Fruit fly (Drosophila melanogaster) whole organism, embryonic: ENCODE data around the gene CG13239.

Experiments used
- Ada2b ChIP-seq: fragments of 200-800 bp; sonication (Bioruptor generic); IDR thresholded peaks from 2 replicates; pipeline ENCODE4 v1.3.6; 2022; ENCODE audit warnings: missing biosample characterization, missing genetic modification characterization
- B-H2 ChIP-seq: fragments of 200-800 bp; sonication (Bioruptor generic); optimal IDR thresholded peaks from 2 replicates; lab custom pipeline; 2018; ENCODE audit warnings: missing biosample characterization, mild to moderate bottlenecking, missing genetic modification characterization
- BEAF-32 ChIP-seq: fragments of 200-800 bp; sonication (Bioruptor generic); optimal IDR thresholded peaks from 3 replicates; lab custom pipeline; 2017; ENCODE audit warnings: missing biosample characterization, missing genetic modification characterization, mild to moderate bottlenecking, moderate library complexity, missing genetic modification reagents
- CG10209 ChIP-seq: fragments of 200-800 bp; sonication (Bioruptor generic); optimal IDR thresholded peaks from 3 replicates; lab custom pipeline; 2017; ENCODE audit warnings: missing biosample characterization, mild to moderate bottlenecking, missing genetic modification characterization, missing genetic modification reagents
- CG10462 ChIP-seq: fragments of 200-800 bp; sonication (Bioruptor generic); optimal IDR thresholded peaks from 2 replicates; lab custom pipeline; 2016; ENCODE audit warnings: missing biosample characterization, missing genetic modification characterization
- CG11085 ChIP-seq: fragments of 200-800 bp; sonication (Bioruptor generic); IDR thresholded peaks from 2 replicates; pipeline ENCODE4 v1.3.6; 2022; ENCODE audit warnings: missing biosample characterization, missing genetic modification characterization
- CG12104 ChIP-seq: fragments of 200-800 bp; sonication (Bioruptor generic); optimal IDR thresholded peaks from 3 replicates; lab custom pipeline; 2016; ENCODE audit warnings: missing biosample characterization, missing genetic modification characterization
- CG13424 ChIP-seq: fragments of 200-800 bp; sonication (Bioruptor generic); optimal IDR thresholded peaks from 2 replicates; lab custom pipeline; 2019; ENCODE audit warnings: missing biosample characterization, mild to moderate bottlenecking, missing genetic modification characterization, moderate library complexity
- CG13894 ChIP-seq: fragments of 200-800 bp; sonication (Bioruptor generic); optimal IDR thresholded peaks from 3 replicates; lab custom pipeline; 2018; ENCODE audit warnings: missing biosample characterization, mild to moderate bottlenecking, missing genetic modification characterization, moderate library complexity
- CG15514 ChIP-seq: fragments of 200-800 bp; sonication (Bioruptor generic); optimal IDR thresholded peaks from 3 replicates; lab custom pipeline; 2017; ENCODE audit warnings: missing biosample characterization, missing genetic modification characterization, mild to moderate bottlenecking, moderate library complexity, missing genetic modification reagents
- CG1647 ChIP-seq: fragments of 200-800 bp; sonication (Bioruptor generic); optimal IDR thresholded peaks from 3 replicates; lab custom pipeline; 2016; ENCODE audit warnings: missing biosample characterization, missing genetic modification characterization
- CG17361 ChIP-seq: fragments of 200-800 bp; sonication (Bioruptor generic); IDR thresholded peaks from 3 replicates; pipeline ENCODE4 v1.3.6; 2022; ENCODE audit warnings: missing biosample characterization, missing genetic modification characterization
- CG1792 ChIP-seq: fragments of 200-800 bp; sonication (Bioruptor generic); optimal IDR thresholded peaks from 2 replicates; lab custom pipeline; 2016; ENCODE audit warnings: missing biosample characterization, missing genetic modification characterization
- CG18764 ChIP-seq: fragments of 200-800 bp; sonication (Bioruptor generic); optimal IDR thresholded peaks from 3 replicates; lab custom pipeline; 2016; ENCODE audit warnings: missing biosample characterization, missing genetic modification characterization
- CG2202 ChIP-seq: fragments of 200-800 bp; sonication (Bioruptor generic); optimal IDR thresholded peaks from 2 replicates; lab custom pipeline; 2018; ENCODE audit warnings: missing biosample characterization, mild to moderate bottlenecking, missing genetic modification characterization
- CG2875 ChIP-seq: fragments of 200-800 bp; sonication (Bioruptor generic); optimal IDR thresholded peaks from 2 replicates; lab custom pipeline; 2017; ENCODE audit warnings: missing biosample characterization, mild to moderate bottlenecking, missing genetic modification characterization, missing genetic modification reagents
- CG31441 ChIP-seq: fragments of 200-800 bp; sonication (Bioruptor generic); IDR thresholded peaks from 2 replicates; pipeline ENCODE4 v1.3.6; 2022; ENCODE audit warnings: missing biosample characterization, missing genetic modification characterization
- CG6654 ChIP-seq: fragments of 200-800 bp; sonication (Bioruptor generic); optimal IDR thresholded peaks from 2 replicates; lab custom pipeline; 2017; ENCODE audit warnings: missing biosample characterization, mild to moderate bottlenecking, missing genetic modification characterization
- CG6689 ChIP-seq: fragments of 200-800 bp; sonication (Bioruptor generic); IDR thresholded peaks from 2 replicates; pipeline ENCODE4 v1.3.6; 2022; ENCODE audit warnings: missing biosample characterization, missing genetic modification characterization
- CG8359 ChIP-seq: fragments of 200-800 bp; sonication (Bioruptor generic); optimal IDR thresholded peaks from 2 replicates; lab custom pipeline; 2017; ENCODE audit warnings: missing biosample characterization, mild to moderate bottlenecking, missing genetic modification characterization, borderline replicate concordance
- CG8924 ChIP-seq: fragments of 200-800 bp; optimal IDR thresholded peaks from 3 replicates; lab custom pipeline; 2019; ENCODE audit warnings: missing biosample characterization, mild to moderate bottlenecking, missing genetic modification characterization, moderate library complexity
- D19A ChIP-seq: fragments of 200-800 bp; optimal IDR thresholded peaks from 3 replicates; lab custom pipeline; 2019; ENCODE audit warnings: missing biosample characterization, mild to moderate bottlenecking, missing genetic modification characterization, moderate library complexity
- D19B ChIP-seq: fragments of 200-800 bp; sonication (Bioruptor generic); optimal IDR thresholded peaks from 2 replicates; lab custom pipeline; 2017; ENCODE audit warnings: missing biosample characterization, mild to moderate bottlenecking, missing genetic modification characterization
- Dek ChIP-seq: fragments of 200-800 bp; sonication (Bioruptor generic); optimal IDR thresholded peaks from 3 replicates; lab custom pipeline; 2019; ENCODE audit warnings: missing biosample characterization, mild to moderate bottlenecking, missing genetic modification characterization, moderate library complexity
- Doc2 ChIP-seq: fragments of 200-800 bp; sonication (Bioruptor generic); IDR thresholded peaks from 2 replicates; pipeline ENCODE4 v1.3.6; 2022; ENCODE audit warnings: missing biosample characterization, missing genetic modification characterization
- Drgx ChIP-seq: fragments of 200-800 bp; sonication (Bioruptor generic); IDR thresholded peaks from 2 replicates; pipeline ENCODE4 v1.3.6; 2022; ENCODE audit warnings: missing biosample characterization, missing genetic modification characterization
- Fer1 ChIP-seq: fragments of 200-800 bp; sonication (Bioruptor generic); optimal IDR thresholded peaks from 2 replicates; lab custom pipeline; 2017; ENCODE audit warnings: missing biosample characterization, mild to moderate bottlenecking, missing genetic modification characterization
- MTF-1 ChIP-seq: fragments of 200-800 bp; sonication (Bioruptor generic); optimal IDR thresholded peaks from 2 replicates; lab custom pipeline; 2018; ENCODE audit warnings: missing biosample characterization, mild to moderate bottlenecking, missing genetic modification characterization, borderline replicate concordance
- Med ChIP-seq: fragments of 200-800 bp; sonication (Bioruptor generic); peaks from one replicate; lab custom pipeline; 2016; ENCODE audit warnings: missing biosample characterization, missing genetic modification characterization, mild to moderate bottlenecking, inconsistent platforms, moderate library complexity
- PHDP ChIP-seq: fragments of 200-800 bp; sonication (Bioruptor generic); optimal IDR thresholded peaks from 3 replicates; lab custom pipeline; 2018; ENCODE audit warnings: missing biosample characterization, mild to moderate bottlenecking, missing genetic modification characterization, moderate library complexity
- Sox102F ChIP-seq: fragments of 200-800 bp; sonication (Bioruptor generic); optimal IDR thresholded peaks from 2 replicates; lab custom pipeline; 2018; ENCODE audit warnings: missing biosample characterization, mild to moderate bottlenecking, missing genetic modification characterization, moderate library complexity
- Sry-β ChIP-seq: fragments of 200-800 bp; sonication (Bioruptor generic); optimal IDR thresholded peaks from 2 replicates; lab custom pipeline; 2018; ENCODE audit warnings: missing biosample characterization, mild to moderate bottlenecking, missing genetic modification characterization, moderate library complexity
- Trl ChIP-seq, 3 experiments: fragments of >200 bp in 2 of 3; fragments of 200-800 bp in 1 of 3; sonication (Bioruptor generic) in 1 of 3; optimal IDR thresholded peaks; 2 replicates in 1 of 3; 3 replicates in 2 of 3; lab custom pipeline; 2016 to 2017; ENCODE audit warnings: missing biosample characterization in 1 of 3, missing genetic modification characterization in 1 of 3
- Usf ChIP-seq: fragments of 200-800 bp; sonication (Bioruptor generic); optimal IDR thresholded peaks from 2 replicates; lab custom pipeline; 2017; ENCODE audit warnings: missing genotype, missing biosample characterization, missing genetic modification characterization
- ab ChIP-seq: fragments of 200-800 bp; sonication (Bioruptor generic); optimal IDR thresholded peaks from 2 replicates; lab custom pipeline; 2016; ENCODE audit warnings: missing biosample characterization, missing genetic modification characterization
- amos ChIP-seq: fragments of 200-800 bp; sonication (Bioruptor generic); IDR thresholded peaks from 2 replicates; pipeline ENCODE4 v1.3.6; 2022; ENCODE audit warnings: missing biosample characterization, missing genetic modification characterization; ENCODE audit not compliant: partially characterized antibody
- corto ChIP-seq: fragments of 200-800 bp; sonication (Bioruptor generic); optimal IDR thresholded peaks from 2 replicates; lab custom pipeline; 2016; ENCODE audit warnings: missing biosample characterization, mild to moderate bottlenecking, missing genetic modification characterization, moderate library complexity
- esg ChIP-seq: fragments of 200-800 bp; sonication (Bioruptor generic); conservative IDR thresholded peaks from 2 replicates; pipeline ENCODE4 v1.3.6; 2022; ENCODE audit warnings: missing biosample characterization, missing genetic modification characterization
- ftz-f1 ChIP-seq: fragments of 200-800 bp; sonication (Bioruptor generic); optimal IDR thresholded peaks from 2 replicates; lab custom pipeline; 2016; ENCODE audit warnings: missing biosample characterization, missing genetic modification characterization
- gcm2 ChIP-seq: fragments of 200-800 bp; sonication (Bioruptor generic); optimal IDR thresholded peaks from 2 replicates; lab custom pipeline; 2016; ENCODE audit warnings: missing biosample characterization, missing genetic modification characterization
- ind ChIP-seq: fragments of 200-800 bp; sonication (Bioruptor generic); optimal IDR thresholded peaks from 3 replicates; lab custom pipeline; 2016; ENCODE audit warnings: missing biosample characterization, missing genetic modification characterization
- kay ChIP-seq: fragments of 200-800 bp; sonication (Bioruptor generic); optimal IDR thresholded peaks from 2 replicates; lab custom pipeline; 2016; ENCODE audit warnings: missing biosample characterization, missing genetic modification characterization
- oc ChIP-seq: fragments of 200-800 bp; sonication (Bioruptor generic); optimal IDR thresholded peaks from 2 replicates; lab custom pipeline; 2018; ENCODE audit warnings: missing biosample characterization, mild to moderate bottlenecking, missing genetic modification characterization, moderate library complexity
- pb ChIP-seq: fragments of 200-800 bp; sonication (Bioruptor generic); optimal IDR thresholded peaks from 3 replicates; lab custom pipeline; 2016; ENCODE audit warnings: missing biosample characterization, missing genetic modification characterization
- peb ChIP-seq: fragments of 200-800 bp; sonication (Bioruptor generic); IDR thresholded peaks from 2 replicates; pipeline ENCODE4 v1.3.6; 2022; ENCODE audit warnings: missing biosample characterization, missing genetic modification characterization
- ro ChIP-seq: fragments of 200-800 bp; sonication (Bioruptor generic); IDR thresholded peaks from 2 replicates; pipeline ENCODE4 v1.3.6; 2022; ENCODE audit warnings: missing biosample characterization, missing genetic modification characterization
- sim ChIP-seq: fragments of 200-800 bp; sonication (Bioruptor generic); IDR thresholded peaks from 2 replicates; pipeline ENCODE4 v1.3.6; 2022; ENCODE audit warnings: missing biosample characterization, missing genetic modification characterization
- slbo ChIP-seq: fragments of 200-800 bp; sonication (Bioruptor generic); IDR thresholded peaks from 2 replicates; pipeline ENCODE4 v1.3.6; 2022; ENCODE audit warnings: missing biosample characterization, missing genetic modification characterization
- ssp ChIP-seq: fragments of 200-800 bp; sonication (Bioruptor generic); IDR thresholded peaks from 2 replicates; pipeline ENCODE4 v1.3.6; 2022; ENCODE audit warnings: missing biosample characterization, missing genetic modification characterization
- unc-4 ChIP-seq: fragments of 200-800 bp; sonication (Bioruptor generic); IDR thresholded peaks from 2 replicates; pipeline ENCODE4 v1.3.6; 2022; ENCODE audit warnings: missing biosample characterization, missing genetic modification characterization; ENCODE audit not compliant: partially characterized antibody

The CG13239 gene

dm6 chr3L:22865061-22865418 is 4.5 kb downstream of the CG13239 start (continued):
- TF ChIP-seq Dek (tag; lab: Kevin White, UChicago) (peak; percentile 49), Sox102F (GFP tag; lab: Kevin White, UChicago) (peak; percentile 85), CG18764 (GFP tag; lab: Kevin White, UChicago) (no peak), BEAF-32 (no peak), esg (GFP tag; lab: Robert Waterston, UW) (peak; percentile 69; the same call in 1 of the 2 replicates), unc-4 (GFP tag; lab: Robert Waterston, UW) (no peak), Trl (optimal IDR thresholded peaks at IDR 0.05; lab: Kevin White, UChicago) (no peak), Trl (GFP tag; optimal IDR thresholded peaks at IDR 0.05; lab: Kevin White, UChicago) (no peak), peb (GFP tag; lab: Robert Waterston, UW) (0 out of 2 replicates have a peak, but pooled peaks have one; percentile 32), Ada2b (GFP tag; lab: Robert Waterston, UW) (peak; percentile 71; the same call in 1 of the 2 replicates), Med (GFP tag; lab: Kevin White, UChicago) (peak; percentile 56), corto (GFP tag; lab: Kevin White, UChicago) (peak; percentile 54), Fer1 (peak; percentile 73), CG11085 (GFP tag; lab: Robert Waterston, UW) (0 out of 2 replicates have a peak, but pooled peaks have one; percentile 14), ssp (GFP tag; lab: Robert Waterston, UW) (0 out of 2 replicates have a peak, but pooled peaks have one; percentile 15), ftz-f1 (GFP tag; lab: Kevin White, UChicago) (no peak), Drgx (GFP tag; lab: Robert Waterston, UW) (peak; percentile 77), CG13424 (tag; lab: Kevin White, UChicago) (peak; percentile 83), CG1792 (GFP tag; lab: Kevin White, UChicago) (no peak), CG17361 (GFP tag; lab: Robert Waterston, UW) (peak; percentile 80), CG15514 (GFP tag; lab: Kevin White, UChicago) (peak; percentile 22), D19A (peak; percentile 67), CG8924 (tag; lab: Kevin White, UChicago) (peak; percentile 78), CG10462 (peak; percentile 17), Usf (no peak), CG13894 (tag; lab: Kevin White, UChicago) (peak; percentile 37), gcm2 (GFP tag; lab: Kevin White, UChicago) (no peak), Sry-β (GFP tag; lab: Kevin White, UChicago) (no peak), CG31441 (GFP tag; lab: Robert Waterston, UW) (peak; percentile 85), kay (GFP tag; lab: Kevin White, UChicago) (peak; percentile 71), D19B (peak; percentile 42), CG8359 (GFP tag; lab: Kevin White, UChicago) (no peak), CG10209 (peak; percentile 67), CG6689 (GFP tag; lab: Robert Waterston, UW) (peak; percentile 69; the same call in 1 of the 2 replicates), ind (GFP tag; lab: Kevin White, UChicago) (peak; percentile 58), pb (GFP tag; lab: Kevin White, UChicago) (no peak), CG2202 (tag; lab: Kevin White, UChicago) (no peak), PHDP (tag; lab: Kevin White, UChicago) (peak; percentile 79), CG1647 (GFP tag; lab: Kevin White, UChicago) (peak; percentile 26), amos (GFP tag; lab: Robert Waterston, UW) (no peak), slbo (GFP tag; lab: Robert Waterston, UW) (peak; percentile 71), oc (tag; lab: Kevin White, UChicago) (peak; percentile 71), MTF-1 (GFP tag; lab: Kevin White, UChicago) (no peak), CG6654 (GFP tag; lab: Kevin White, UChicago) (no peak), CG2875 (peak; percentile 23), ro (GFP tag; lab: Robert Waterston, UW) (no peak), B-H2 (peak; percentile 4), sim (no peak), CG12104 (GFP tag; lab: Kevin White, UChicago) (no peak), ab (GFP tag; lab: Kevin White, UChicago) (no peak), Doc2 (GFP tag; lab: Robert Waterston, UW) (no peak)
